Worm (Caenorhabditis elegans) whole organism, L4 larva: ENCODE measurements around the gene crn-6.
"Not testable (repeated sequence)": the region's sequence is repeated elsewhere in the genome, so short reads cannot be mapped to it uniquely, and the experiment has no call there.

ENCODE experiments used
- D1046.2 ChIP-seq: fragments of 200-800 bp; sonication (Bioruptor generic); IDR thresholded peaks from 2 replicates; pipeline ENCODE4 v1.3.6; 2022; ENCODE audit warnings: missing genetic modification characterization, missing compliant biosample characterization
- F37D6.2 ChIP-seq: sonication (generic microtip); optimal IDR thresholded peaks from 2 replicates; lab custom pipeline; 2016; ENCODE audit warnings: mild to moderate bottlenecking, missing genetic modification characterization, missing compliant biosample characterization
- F49E8.2 ChIP-seq: sonication (generic microtip); optimal IDR thresholded peaks from 2 replicates; lab custom pipeline; 2016; ENCODE audit warnings: missing compliant biosample characterization, mild to moderate bottlenecking, missing genetic modification characterization, borderline replicate concordance
- Y48G9A.11 ChIP-seq: fragments of 200-800 bp; sonication (Bioruptor generic); IDR thresholded peaks from 2 replicates; pipeline ENCODE4 v1.3.6; 2022; ENCODE audit warnings: missing genetic modification reagents, missing genetic modification characterization, missing compliant biosample characterization
- ZK337.2 ChIP-seq: fragments of 200-800 bp; sonication (Bioruptor generic); IDR thresholded peaks from 2 replicates; pipeline ENCODE4 v1.3.6; 2022; ENCODE audit warnings: missing genetic modification reagents, missing genetic modification characterization, missing compliant biosample characterization
- aha-1 ChIP-seq: fragments of 150-350 bp; peaks from one replicate; lab custom pipeline; 2014; ENCODE audit warnings: missing biosample characterization, missing genetic modification characterization
- aly-2 ChIP-seq: sonication (generic microtip); optimal IDR thresholded peaks from 2 replicates; lab custom pipeline; 2018; ENCODE audit warnings: missing biosample characterization, missing genetic modification characterization
- arid-1 ChIP-seq: fragments of 200-800 bp; sonication (Bioruptor generic); conservative IDR thresholded peaks from 2 replicates; pipeline ENCODE4 v1.3.6; 2022; ENCODE audit warnings: missing genetic modification reagents, missing genetic modification characterization, missing compliant biosample characterization
- ceh-20 ChIP-seq: fragments of 200-800 bp; sonication (Bioruptor generic); IDR thresholded peaks from 2 replicates; pipeline ENCODE4 v1.3.6; 2022; ENCODE audit warnings: missing genetic modification reagents, missing genetic modification characterization, missing compliant biosample characterization
- ceh-44 ChIP-seq: fragments of 200-800 bp; sonication (Bioruptor generic); IDR thresholded peaks from 2 replicates; pipeline ENCODE4 v1.3.6; 2022; ENCODE audit warnings: missing genetic modification reagents, missing genetic modification characterization, missing compliant biosample characterization
- ces-1 ChIP-seq: fragments of 150-350 bp; sonication (generic microtip); optimal IDR thresholded peaks from 4 replicates; lab custom pipeline; 2014; ENCODE audit warnings: missing biosample characterization, missing genetic modification reagents, missing genetic modification characterization
- ctbp-1 ChIP-seq: fragments of 200-800 bp; sonication (Bioruptor generic); IDR thresholded peaks from 2 replicates; pipeline ENCODE4 v1.3.6; 2022; ENCODE audit warnings: missing genetic modification reagents, missing genetic modification characterization, missing compliant biosample characterization
- dmd-9 ChIP-seq: fragments of 200-800 bp; sonication (Bioruptor generic); IDR thresholded peaks from 2 replicates; pipeline ENCODE4 v1.3.6; 2022; ENCODE audit warnings: missing genetic modification reagents, missing genetic modification characterization, missing compliant biosample characterization
- duxl-1 ChIP-seq: sonication (generic microtip); optimal IDR thresholded peaks from 2 replicates; lab custom pipeline; 2016; ENCODE audit warnings: mild to moderate bottlenecking, missing genetic modification characterization, moderate library complexity, missing compliant biosample characterization; ENCODE audit not compliant: poor library complexity
- hmg-1.1 ChIP-seq: fragments of 200-800 bp; sonication (Bioruptor generic); IDR thresholded peaks from 2 replicates; pipeline ENCODE4 v1.3.6; 2022; ENCODE audit warnings: missing genetic modification reagents, missing genetic modification characterization, missing compliant biosample characterization
- jun-1 ChIP-seq: fragments of 150-350 bp; optimal IDR thresholded peaks from 2 replicates; lab custom pipeline; 2014; ENCODE audit warnings: missing biosample characterization, missing genetic modification reagents, missing genetic modification characterization
- lin-15B ChIP-seq: fragments of 150-350 bp; sonication (generic microtip); optimal IDR thresholded peaks from 3 replicates; lab custom pipeline; 2014; ENCODE audit warnings: missing biosample characterization, missing genetic modification characterization
- lin-29 ChIP-seq: fragments of 200-800 bp; sonication (Bioruptor generic); IDR thresholded peaks from 2 replicates; pipeline ENCODE4 v1.3.6; 2022; ENCODE audit warnings: missing genetic modification reagents, missing genetic modification characterization, missing compliant biosample characterization
- lin-38 ChIP-seq: fragments of 200-800 bp; sonication (Bioruptor generic); IDR thresholded peaks from 2 replicates; pipeline ENCODE4 v1.3.6; 2022; ENCODE audit warnings: missing genetic modification reagents, missing genetic modification characterization, missing compliant biosample characterization
- lsy-2 ChIP-seq, 2 experiments: fragments of 150-350 bp in 1 of 2; sonication (generic microtip) in 1 of 2; optimal IDR thresholded peaks; 2 replicates each; lab custom pipeline; 2014 to 2017; ENCODE audit warnings: missing biosample characterization in 2 of 2, missing genetic modification characterization in 2 of 2
- madf-5 ChIP-seq, 2 experiments: fragments of 200-800 bp; sonication (Bioruptor generic); IDR thresholded peaks; 2 replicates each; pipeline ENCODE4 v1.3.6; 2022; ENCODE audit warnings: missing compliant biosample characterization in 2 of 2, missing genetic modification characterization in 2 of 2
- madf-9 ChIP-seq: fragments of 200-800 bp; sonication (Bioruptor generic); conservative IDR thresholded peaks from 2 replicates; pipeline ENCODE4 v1.3.6; 2022; ENCODE audit warnings: missing genetic modification reagents, missing genetic modification characterization, missing compliant biosample characterization
- mdt-29 ChIP-seq: fragments of 200-800 bp; sonication (Bioruptor generic); IDR thresholded peaks from 2 replicates; pipeline ENCODE4 v1.3.6; 2022; ENCODE audit warnings: missing genetic modification reagents, missing genetic modification characterization, missing compliant biosample characterization
- mxl-2 ChIP-seq: fragments of 200-800 bp; sonication (Bioruptor generic); conservative IDR thresholded peaks from 2 replicates; pipeline ENCODE4 v1.3.6; 2022; ENCODE audit warnings: missing genetic modification reagents, missing genetic modification characterization, missing compliant biosample characterization
- nhr-102 ChIP-seq: sonication (generic microtip); optimal IDR thresholded peaks from 2 replicates; lab custom pipeline; 2016; ENCODE audit warnings: mild to moderate bottlenecking, missing genetic modification characterization, moderate library complexity, missing compliant biosample characterization
- nhr-11 ChIP-seq: fragments of 150-350 bp; optimal IDR thresholded peaks from 2 replicates; lab custom pipeline; 2014; ENCODE audit warnings: missing biosample characterization, missing genetic modification characterization
- nhr-25 ChIP-seq: sonication (generic microtip); optimal IDR thresholded peaks from 2 replicates; lab custom pipeline; 2017; ENCODE audit warnings: missing genetic modification characterization, mild to moderate bottlenecking, missing compliant biosample characterization, antibody characterized with exemption, moderate library complexity, borderline replicate concordance; ENCODE audit not compliant: insufficient read depth
- nhr-41 ChIP-seq: fragments of 200-800 bp; sonication (Bioruptor generic); IDR thresholded peaks from 2 replicates; pipeline ENCODE4 v1.3.6; 2022; ENCODE audit warnings: missing genetic modification reagents, missing genetic modification characterization, missing compliant biosample characterization
- nhr-42 ChIP-seq: fragments of 200-800 bp; sonication (Bioruptor generic); IDR thresholded peaks from 2 replicates; pipeline ENCODE4 v1.3.6; 2022; ENCODE audit warnings: missing genetic modification characterization, missing compliant biosample characterization
- nhr-6 ChIP-seq: fragments of 150-350 bp; optimal IDR thresholded peaks from 2 replicates; lab custom pipeline; 2014; ENCODE audit warnings: missing biosample characterization, missing genetic modification characterization
- pha-4 ChIP-seq, 2 experiments: fragments of 150-350 bp in 1 of 2; fragments of 200-800 bp in 1 of 2; sonication (Bioruptor generic) in 1 of 2; IDR thresholded peaks in 1 of 2; optimal IDR thresholded peaks in 1 of 2; 2 replicates each; pipeline versions ENCODE4 v1.3.6 to Lab custom; 2014 to 2022; ENCODE audit warnings: missing genetic modification characterization in 2 of 2, missing genetic modification reagents in 2 of 2, missing biosample characterization in 1 of 2, missing compliant biosample characterization in 1 of 2
- php-3 ChIP-seq: fragments of 200-800 bp; sonication (Bioruptor generic); IDR thresholded peaks from 2 replicates; pipeline ENCODE4 v1.3.6; 2022; ENCODE audit warnings: missing genetic modification reagents, missing genetic modification characterization, missing compliant biosample characterization
- saeg-2 ChIP-seq: fragments of 200-800 bp; sonication (Bioruptor generic); IDR thresholded peaks from 2 replicates; pipeline ENCODE4 v1.3.6; 2022; ENCODE audit warnings: missing genetic modification reagents, missing genetic modification characterization, missing compliant biosample characterization
- sdz-12 ChIP-seq: fragments of 200-800 bp; sonication (Bioruptor generic); optimal IDR thresholded peaks from 2 replicates; lab custom pipeline; 2018; ENCODE audit warnings: mild to moderate bottlenecking, missing genetic modification characterization, missing compliant biosample characterization
- set-16 ChIP-seq: fragments of 200-800 bp; sonication (Bioruptor generic); IDR thresholded peaks from 2 replicates; pipeline ENCODE4 v1.3.6; 2022; ENCODE audit warnings: missing genetic modification reagents, missing genetic modification characterization, missing compliant biosample characterization
- snpc-1.2 ChIP-seq: fragments of 200-800 bp; sonication (Bioruptor generic); IDR thresholded peaks from 2 replicates; pipeline ENCODE4 v1.3.6; 2022; ENCODE audit warnings: missing genetic modification reagents, missing genetic modification characterization, missing compliant biosample characterization
- snpc-4 ChIP-seq: fragments of 150-350 bp; optimal IDR thresholded peaks from 2 replicates; lab custom pipeline; 2014; ENCODE audit warnings: missing biosample characterization, missing genetic modification characterization
- tra-1 ChIP-seq: fragments of 200-800 bp; sonication (Bioruptor generic); IDR thresholded peaks from 2 replicates; pipeline ENCODE4 v1.3.6; 2022; ENCODE audit warnings: missing genetic modification reagents, missing genetic modification characterization, missing compliant biosample characterization
- unc-130 ChIP-seq: sonication (generic microtip); optimal IDR thresholded peaks from 2 replicates; lab custom pipeline; 2016; ENCODE audit warnings: missing genetic modification reagents, missing genetic modification characterization, missing compliant biosample characterization
- vab-7 ChIP-seq: fragments of 200-800 bp; sonication (Bioruptor generic); IDR thresholded peaks from 2 replicates; pipeline ENCODE4 v1.3.6; 2022; ENCODE audit warnings: missing genetic modification reagents, missing genetic modification characterization, missing compliant biosample characterization

Gene crn-6

DNA sequence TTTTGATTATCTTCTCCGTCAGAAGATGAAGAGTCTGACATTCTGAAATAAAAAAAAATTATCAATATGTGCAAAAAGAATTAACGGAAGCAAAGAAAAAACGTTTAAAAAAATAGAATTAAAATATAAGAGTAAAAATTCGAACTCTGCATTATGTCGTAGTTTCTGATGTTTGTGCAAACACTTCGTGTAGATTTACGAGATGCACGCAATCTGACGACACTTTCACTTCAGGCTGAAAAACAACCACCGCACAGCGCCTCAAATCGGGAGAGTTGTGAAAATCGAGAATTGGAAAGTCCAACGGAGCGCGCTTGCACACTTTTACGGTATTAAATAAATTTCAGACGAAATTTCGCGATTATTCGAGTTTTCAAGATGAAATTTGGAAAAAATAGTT lies 39.5 kb downstream of the crn-6 start, which contains the start of gene T26G10.1 (continued):
- TF ChIP-seq aly-2 (tag; lab: Kevin White, UChicago) (no peak), jun-1 (tag; lab: Kevin White, UChicago) (no peak), nhr-25 (tag; lab: Kevin White, UChicago) (no peak), madf-9 (GFP tag; lab: Robert Waterston, UW) (0 out of 2 replicates have a peak, but pooled peaks have one; percentile 42), nhr-102 (tag; lab: Kevin White, UChicago) (peak; percentile 39), ceh-44 (GFP tag; lab: Robert Waterston, UW) (peak; percentile 71; the same call in 1 of the 2 replicates), lin-29 (GFP tag; lab: Robert Waterston, UW) (0 out of 2 replicates have a peak, but pooled peaks have one; percentile 16), nhr-11 (tag; lab: Kevin White, UChicago) (no peak), lin-15B (peak; percentile 55)

- TF ChIP-seq nhr-42 (peak; percentile 66; the same call in 1 of the 2 replicates), arid-1 (peak; percentile 69; the same call in 1 of the 2 replicates), D1046.2 (GFP tag; lab: Robert Waterston, UW) (0 out of 2 replicates have a peak, but pooled peaks have one; percentile 55), pha-4 (GFP tag; IDR thresholded peaks at IDR 0.05; lab: Robert Waterston, UW) (peak; percentile 41; the same call in 1 of the 2 replicates), Y48G9A.11 (GFP tag; lab: Robert Waterston, UW) (peak; percentile 97), ceh-20 (GFP tag; lab: Robert Waterston, UW) (peak; percentile 51; the same call in 1 of the 2 replicates), vab-7 (GFP tag; lab: Robert Waterston, UW) (peak; percentile 88), aha-1 (peak; percentile 26), unc-130 (GFP tag; lab: Kevin White, UChicago) (peak; percentile 84), set-16 (GFP tag; lab: Robert Waterston, UW) (peak; percentile 63), mdt-29 (GFP tag; lab: Robert Waterston, UW) (0 out of 2 replicates have a peak, but pooled peaks have one; percentile 28), tra-1 (peak; percentile 66; the same call in 1 of the 2 replicates), ZK337.2 (GFP tag; lab: Robert Waterston, UW) (peak; percentile 43; the same call in 1 of the 2 replicates), F49E8.2 (tag; lab: Kevin White, UChicago) (peak; percentile 69), snpc-4 (tag; lab: Kevin White, UChicago) (peak; percentile 68), madf-5 (GFP tag; IDR thresholded peaks at IDR 0.05; lab: Robert Waterston, UW) (0 out of 4 replicates have a peak, but pooled peaks of 1 of the 2 experiments have one; percentile 19), ceh-44 (GFP tag; lab: Robert Waterston, UW) (peak; percentile 96), snpc-1.2 (peak; percentile 74), dmd-9 (GFP tag; lab: Robert Waterston, UW) (0 out of 2 replicates have a peak, but pooled peaks have one; percentile 38), lin-38 (GFP tag; lab: Robert Waterston, UW) (peak; percentile 98)
- not testable (repeated sequence) for TF ChIP-seq pha-4 (tag; optimal IDR thresholded peaks at IDR 0.05; lab: Kevin White, UChicago)
- TF ChIP-seq, all 104 proteins: peak for 20; not testable (repeated sequence) for 84
Observed at ce11 chrIII:9408304-9408703, 41.2 kb downstream of the crn-6 start.

DNA sequence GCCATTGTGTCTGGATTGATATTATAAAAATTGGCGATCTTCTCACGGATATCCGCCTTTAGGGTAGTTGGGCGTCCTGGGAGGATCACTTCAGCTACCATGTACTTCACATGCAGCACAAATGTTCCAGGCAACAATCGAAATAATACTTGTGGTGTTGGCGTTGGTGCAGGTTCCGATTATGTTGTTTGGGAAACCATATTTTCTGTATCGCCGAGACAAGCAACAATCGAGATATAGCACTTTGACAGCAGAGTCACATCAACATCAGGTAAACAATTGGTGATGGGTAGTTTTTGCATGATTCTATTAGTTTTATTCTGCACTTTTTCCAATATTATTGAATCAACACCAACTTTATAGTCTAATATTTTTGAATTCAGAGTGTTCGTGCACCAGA lies 46.3 kb downstream of the crn-6 start, which contains the start of gene T26G10.3:
Gene T26G10.3 (minus strand): TSS at position 101 of the 400 bp plus-strand sequence.
- TF ChIP-seq nhr-25 (tag; lab: Kevin White, UChicago), result no peak
- no peak for TF ChIP-seq Y48G9A.11 (GFP tag; lab: Robert Waterston, UW)
- TF ChIP-seq nhr-41 (GFP tag; lab: Robert Waterston, UW), result no peak
- TF ChIP-seq duxl-1, result no peak
- TF ChIP-seq ceh-44 (GFP tag; lab: Robert Waterston, UW), result no peak
- no peak for TF ChIP-seq saeg-2 (GFP tag; lab: Robert Waterston, UW)
- TF ChIP-seq ces-1, result no peak
- TF ChIP-seq lsy-2 (tag; optimal IDR thresholded peaks at IDR 0.05; lab: Kevin White, UChicago), result no peak
- TF ChIP-seq F37D6.2, result no peak
- no peak for TF ChIP-seq nhr-6 (tag; lab: Kevin White, UChicago)
- TF ChIP-seq sdz-12 (GFP tag; lab: Kevin White, UChicago), result no peak
- no peak for TF ChIP-seq mxl-2 (GFP tag; lab: Robert Waterston, UW)
- no peak for TF ChIP-seq hmg-1.1
- no peak for TF ChIP-seq php-3
- no peak for TF ChIP-seq ctbp-1 (GFP tag; lab: Robert Waterston, UW)
- no peak for TF ChIP-seq D1046.2 (GFP tag; lab: Robert Waterston, UW)
